Fruit fly (Drosophila melanogaster): Measurements from ENCODE around the gene CG14715.

The CG14715 gene

dm6 chr3R:11673955-11674663, at the start of gene CG14715:
Gene CG14715, plus strand, starts transcription at chr3R:11674221.
- TF ChIP-seq CG15710 (tag; optimal IDR thresholded peaks at IDR 0.05) = peak; percentile 25
- TF ChIP-seq CG9948 (tag; optimal IDR thresholded peaks at IDR 0.05) = peak; percentile 2
- TF ChIP-seq CG14655 (GFP tag; optimal IDR thresholded peaks at IDR 0.05) = no peak
- TF ChIP-seq D1 (tag; optimal IDR thresholded peaks at IDR 0.05) = no peak
- TF ChIP-seq CG4496 (GFP tag; IDR thresholded peaks at IDR 0.05) = no peak
- TF ChIP-seq CG32121 (GFP tag; IDR thresholded peaks at IDR 0.05) = peak; percentile 31; the same call in 1 of the 2 replicates
- TF ChIP-seq gl (tag; optimal IDR thresholded peaks at IDR 0.05) = no peak
- no peak for TF ChIP-seq rn (GFP tag; IDR thresholded peaks at IDR 0.05)
- TF ChIP-seq Pif1A (GFP tag; optimal IDR thresholded peaks at IDR 0.05) = no peak
- no peak for TF ChIP-seq CG10348 (GFP tag; IDR thresholded peaks at IDR 0.05)
- TF ChIP-seq CG17806 (tag; optimal IDR thresholded peaks at IDR 0.05) = peak; percentile 13
- peak; percentile 25 for TF ChIP-seq CG8159 (tag; optimal IDR thresholded peaks at IDR 0.05)

- TF ChIP-seq CG12605 (GFP tag; IDR thresholded peaks at IDR 0.05) (no peak), Pif1B (GFP tag; optimal IDR thresholded peaks at IDR 0.05) (no peak), CG17806 (tag; optimal IDR thresholded peaks at IDR 0.05) (no peak), fd96Ca (GFP tag; IDR thresholded peaks at IDR 0.05) (no peak), Snoo (tag; optimal IDR thresholded peaks at IDR 0.05) (no peak), CG32121 (GFP tag; IDR thresholded peaks at IDR 0.05) (no peak), CG4496 (GFP tag; IDR thresholded peaks at IDR 0.05) (no peak), CG10348 (GFP tag; IDR thresholded peaks at IDR 0.05) (no peak), CG13204 (GFP tag; optimal IDR thresholded peaks at IDR 0.05) (no peak), EcR (GFP tag; optimal IDR thresholded peaks at IDR 0.05) (no peak)
Measured at dm6 chr3R:11625544-11625943, 48.5 kb upstream of the CG14715 start, which contains the start of gene Zaf1. Gene Zaf1, minus strand, starts transcription at chr3R:11625644.

DNA sequence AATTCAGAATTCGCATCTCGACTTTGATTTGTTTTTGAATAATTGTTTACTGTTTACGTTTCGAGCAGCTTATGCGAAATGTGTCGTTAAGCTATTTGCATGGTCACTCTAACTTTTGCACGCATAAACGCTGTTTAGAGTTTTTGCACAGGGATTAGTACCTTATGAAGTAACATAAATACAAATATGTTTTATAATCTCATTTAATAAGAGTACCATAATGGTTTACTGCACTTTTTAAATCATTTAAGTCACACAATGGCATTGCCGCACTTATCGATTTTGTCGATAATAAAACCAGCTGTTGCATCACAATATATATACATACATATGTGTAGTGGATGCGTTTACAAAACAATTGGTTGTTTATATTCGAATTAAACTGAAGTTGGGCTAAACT, 47.5 kb upstream of the CG14715 start, which contains the start of the genes CG6813 and CG18764:
Gene CG6813, minus strand, starts transcription at position 68 of the 400 bp plus-strand sequence.
Gene CG18764, plus strand, starts transcription at position 319 of the 400 bp plus-strand sequence.
- TF ChIP-seq Pif1B (GFP tag; optimal IDR thresholded peaks at IDR 0.05) (no peak), D1 (tag; optimal IDR thresholded peaks at IDR 0.05) (no peak), CG8301 (tag; optimal IDR thresholded peaks at IDR 0.05) (no peak), Ets98B (GFP tag; IDR thresholded peaks at IDR 0.05) (no peak), gl (tag; optimal IDR thresholded peaks at IDR 0.05) (no peak), CG15710 (tag; optimal IDR thresholded peaks at IDR 0.05) (no peak), rn (GFP tag; IDR thresholded peaks at IDR 0.05) (no peak), CG9948 (tag; optimal IDR thresholded peaks at IDR 0.05) (no peak), CG8159 (tag; optimal IDR thresholded peaks at IDR 0.05) (no peak), CG32121 (GFP tag; IDR thresholded peaks at IDR 0.05) (no peak), Pif1A (GFP tag; optimal IDR thresholded peaks at IDR 0.05) (no peak), CG12605 (GFP tag; IDR thresholded peaks at IDR 0.05) (no peak), CG14655 (GFP tag; optimal IDR thresholded peaks at IDR 0.05) (no peak), CG10348 (GFP tag; IDR thresholded peaks at IDR 0.05) (no peak), fd96Ca (GFP tag; IDR thresholded peaks at IDR 0.05) (no peak), CG34367 (tag; optimal IDR thresholded peaks at IDR 0.05) (no peak), EcR (GFP tag; optimal IDR thresholded peaks at IDR 0.05) (no peak), CG4496 (GFP tag; IDR thresholded peaks at IDR 0.05) (no peak)

- TF ChIP-seq EcR (GFP tag; optimal IDR thresholded peaks at IDR 0.05) (peak; percentile 93), CG32121 (GFP tag; IDR thresholded peaks at IDR 0.05) (no peak)
Measured at dm6 chr3R:11628416-11629041, 45.5 kb upstream of the CG14715 start, which contains the start of gene CG14712. Gene CG14712, plus strand, starts transcription at chr3R:11628759.

DNA sequence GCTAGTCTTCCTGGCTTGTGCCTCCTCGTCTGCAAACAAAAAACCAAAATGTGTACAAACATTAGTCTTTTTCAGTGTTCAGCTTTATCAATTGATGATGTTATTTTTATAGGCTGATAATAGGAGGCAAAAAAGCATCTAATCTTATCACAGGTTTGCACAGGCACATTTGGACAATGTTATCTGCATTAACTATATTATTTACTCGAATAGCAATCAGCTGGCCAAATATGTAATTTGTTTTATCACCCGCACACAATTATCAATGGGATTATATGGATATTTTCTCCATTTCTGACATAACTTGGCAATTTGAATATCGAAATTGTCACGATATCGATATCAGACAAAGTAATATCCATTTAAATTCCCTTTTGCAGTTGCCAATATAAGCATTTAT, 36.4 kb upstream of the CG14715 start:
- TF ChIP-seq CG10348 (GFP tag; IDR thresholded peaks at IDR 0.05) (no peak), Ets98B (GFP tag; IDR thresholded peaks at IDR 0.05) (no peak), CG9948 (tag; optimal IDR thresholded peaks at IDR 0.05) (no peak)

dm6 chr3R:11639946-11640588, 34.0 kb upstream of the CG14715 start:
- TF ChIP-seq Ets98B (GFP tag; IDR thresholded peaks at IDR 0.05) = no peak

- TF ChIP-seq Pif1B (GFP tag; optimal IDR thresholded peaks at IDR 0.05) (peak; percentile 67), CG8301 (tag; optimal IDR thresholded peaks at IDR 0.05) (peak; percentile 23), CG4496 (GFP tag; IDR thresholded peaks at IDR 0.05) (peak; percentile 82), CG13204 (GFP tag; optimal IDR thresholded peaks at IDR 0.05) (peak; percentile 90), D1 (tag; optimal IDR thresholded peaks at IDR 0.05) (no peak), fd96Ca (GFP tag; IDR thresholded peaks at IDR 0.05) (peak; percentile 78), CG14655 (GFP tag; optimal IDR thresholded peaks at IDR 0.05) (no peak), CG15710 (tag; optimal IDR thresholded peaks at IDR 0.05) (peak; percentile 70), CG17806 (tag; optimal IDR thresholded peaks at IDR 0.05) (peak; percentile 78), CG9948 (tag; optimal IDR thresholded peaks at IDR 0.05) (peak; percentile 32), CG10348 (GFP tag; IDR thresholded peaks at IDR 0.05) (no peak), Snoo (tag; optimal IDR thresholded peaks at IDR 0.05) (peak; percentile 38), CG8159 (tag; optimal IDR thresholded peaks at IDR 0.05) (peak; percentile 70), EcR (GFP tag; optimal IDR thresholded peaks at IDR 0.05) (peak; percentile 49), CG34367 (tag; optimal IDR thresholded peaks at IDR 0.05) (peak; percentile 66), CG32121 (GFP tag; IDR thresholded peaks at IDR 0.05) (peak; percentile 62), rn (GFP tag; IDR thresholded peaks at IDR 0.05) (0 out of 2 replicates have a peak, but pooled peaks have one; percentile 25), CG12605 (GFP tag; IDR thresholded peaks at IDR 0.05) (peak; percentile 90), Pif1A (GFP tag; optimal IDR thresholded peaks at IDR 0.05) (peak; percentile 74), Ets98B (GFP tag; IDR thresholded peaks at IDR 0.05) (peak; percentile 80; the same call in 1 of the 2 replicates), gl (tag; optimal IDR thresholded peaks at IDR 0.05) (peak; percentile 96)
Measured at dm6 chr3R:11646826-11647225, 27.2 kb upstream of the CG14715 start.

Data from whole organism, pupa.